Fruit fly (Drosophila melanogaster) ovary, adult (tissue): Measurements from ENCODE around the gene CG5969.
A peak's percentile ranks its signal among the peaks of the same experiment; 100 is the strongest.

Experiments used
- CG17801 ChIP-seq: fragments of 200-800 bp; optimal IDR thresholded peaks from 2 replicates; lab custom pipeline; 2019; ENCODE audit warnings: missing biosample characterization, mild to moderate bottlenecking, missing genetic modification characterization, moderate library complexity; ENCODE audit not compliant: partially characterized antibody

Gene CG5969

DNA sequence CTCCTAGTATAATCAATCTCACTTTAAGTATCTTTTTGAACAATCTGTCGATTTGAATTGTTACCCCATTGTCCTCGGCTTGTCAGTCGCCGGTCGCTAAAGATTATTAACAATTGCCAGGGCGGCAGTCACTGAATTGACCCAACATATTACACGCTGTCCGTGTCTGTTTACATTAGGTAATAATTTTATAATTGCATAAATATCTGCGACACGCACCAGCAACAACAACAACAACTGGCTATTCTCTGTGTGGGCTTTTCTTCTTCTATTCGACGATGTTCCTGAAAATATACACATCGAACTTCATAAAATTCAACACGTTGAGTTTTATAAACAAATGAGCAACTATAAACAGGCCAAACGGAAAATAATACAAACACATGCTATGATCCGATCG, 24.8 kb upstream of the CG5969 start:
- TF ChIP-seq CG17801 (GFP tag; lab: Kevin White, UChicago), result no peak

DNA sequence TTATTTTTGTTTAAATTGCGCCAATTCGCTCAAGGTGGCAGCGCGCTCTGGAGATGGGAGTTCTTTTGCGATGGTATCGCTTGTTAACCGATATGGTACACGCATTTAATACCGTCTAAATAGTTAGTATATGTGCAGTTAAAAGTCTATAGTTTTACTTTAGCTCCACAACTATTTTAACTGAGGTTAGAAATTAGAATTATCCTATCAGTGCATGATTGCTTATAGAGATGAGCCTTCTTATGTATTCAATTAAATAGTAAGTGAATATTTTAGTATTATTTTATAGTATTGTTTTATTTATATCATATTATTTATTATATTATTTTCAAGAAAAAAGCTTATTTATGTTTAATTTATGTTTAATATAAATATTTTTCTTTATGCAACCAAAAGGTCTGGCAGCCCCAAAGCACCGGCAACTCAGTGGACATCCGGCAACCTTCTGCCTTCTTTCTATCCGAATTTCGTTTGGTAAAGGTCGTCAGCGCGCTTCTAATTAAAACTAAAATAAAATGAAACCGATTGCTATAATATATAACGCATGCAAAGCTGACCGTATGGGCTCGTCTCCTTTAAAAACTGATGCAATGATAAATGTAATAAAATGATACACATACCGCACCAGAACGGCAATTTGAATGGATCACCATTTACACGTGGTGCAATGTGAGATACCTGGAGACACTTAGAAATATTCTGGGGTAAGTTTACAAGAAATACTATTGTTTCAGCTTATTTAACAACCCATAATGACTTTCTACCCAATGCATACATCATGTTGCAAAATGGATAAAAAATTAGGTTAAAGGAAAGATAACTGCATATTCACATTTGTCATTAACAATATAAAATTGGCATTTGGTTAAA, 20.5 kb upstream of the CG5969 start, which contains the start of gene CG5199:
Gene CG5199 (minus strand): TSS at position 52 of the 870 bp plus-strand sequence.
- TF ChIP-seq CG17801 (GFP tag; lab: Kevin White, UChicago), result peak; percentile 67

DNA sequence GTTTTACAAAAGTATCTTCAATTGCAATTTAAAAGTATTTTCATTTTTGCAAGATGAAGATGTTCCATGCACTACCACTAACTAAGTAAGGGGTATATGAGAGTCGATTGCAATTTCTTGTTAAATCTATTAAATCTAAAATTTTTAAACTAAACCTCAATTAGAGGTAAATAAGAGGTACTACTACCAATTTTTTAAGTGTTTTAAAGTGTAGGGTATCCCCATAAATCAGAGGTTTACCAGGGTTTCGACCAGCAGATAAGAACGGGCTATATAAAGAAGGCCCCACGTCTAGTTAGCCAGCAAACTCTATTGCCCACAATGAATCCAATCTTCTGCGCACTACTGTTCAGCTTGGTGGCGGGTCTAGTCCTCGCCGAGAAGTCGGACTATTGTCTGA, 13.2 kb upstream of the CG5969 start, which contains the start of gene mag:
Gene mag (plus strand): TSS at position 301 of the 400 bp plus-strand sequence.
- TF ChIP-seq CG17801 (GFP tag; lab: Kevin White, UChicago), result no peak

DNA sequence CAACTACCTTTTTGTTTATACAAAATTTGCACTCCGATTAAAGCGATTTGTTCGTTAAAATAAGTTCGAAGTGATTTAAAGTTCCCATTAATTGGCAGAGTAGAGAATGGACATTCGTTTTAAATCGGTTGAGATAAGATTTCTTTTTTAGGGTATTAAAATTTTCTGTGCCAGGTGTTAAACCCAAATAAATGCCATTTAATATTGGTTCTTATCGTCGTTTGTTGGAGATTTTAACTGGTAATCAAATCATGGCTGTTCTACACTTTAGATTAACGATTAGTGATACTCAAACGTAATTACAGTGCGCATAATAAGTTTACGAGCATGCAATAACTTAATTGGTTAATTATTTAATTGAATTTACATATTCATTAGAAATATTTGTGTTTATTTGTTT, 11.2 kb upstream of the CG5969 start:
- TF ChIP-seq CG17801 (GFP tag; lab: Kevin White, UChicago), result no peak

DNA sequence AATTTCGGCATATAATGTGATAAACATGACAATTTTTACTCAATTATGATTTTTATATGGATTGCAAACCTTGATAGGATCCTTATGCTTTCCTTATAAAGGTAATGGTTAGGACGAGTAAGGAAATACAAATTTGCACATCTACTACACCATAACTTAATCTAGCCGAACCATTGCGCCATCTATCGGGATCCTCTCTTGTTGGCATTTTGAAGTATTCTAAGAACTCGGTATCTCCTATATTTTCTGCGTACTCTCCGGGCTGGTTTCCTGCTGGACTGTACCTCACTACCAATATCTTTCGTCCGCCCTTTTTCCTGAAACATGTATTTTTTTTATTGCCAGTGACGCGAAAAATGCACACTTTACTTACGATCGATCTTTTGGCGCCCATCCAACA, 8.9 kb upstream of the CG5969 start, which contains the start of gene atk:
Gene atk (minus strand): TSS at position 186 of the 400 bp plus-strand sequence.
- TF ChIP-seq CG17801 (GFP tag; lab: Kevin White, UChicago), result no peak

DNA sequence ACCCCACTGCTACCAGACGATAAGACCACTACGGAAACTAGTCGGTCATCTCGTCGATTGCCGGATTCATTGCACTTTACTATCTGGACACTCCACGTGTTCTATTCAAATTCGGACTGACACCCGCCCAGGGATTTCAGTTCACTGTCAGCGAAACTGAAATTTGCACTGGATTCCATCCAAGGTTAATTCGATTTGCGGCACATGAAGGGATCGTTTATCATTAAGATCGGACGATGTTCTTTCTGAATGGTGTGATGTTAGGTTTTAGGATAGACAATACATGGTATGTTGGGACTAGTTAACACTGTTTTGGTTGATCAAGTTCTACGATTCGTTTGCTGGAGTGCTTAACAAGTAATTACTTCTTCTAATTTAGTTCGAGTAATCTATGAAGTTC, 7.6 kb upstream of the CG5969 start, which contains the start of gene CG42764:
Gene CG42764 (minus strand): TSS at position 101 of the 400 bp plus-strand sequence.
- TF ChIP-seq CG17801 (GFP tag; lab: Kevin White, UChicago), result no peak

DNA sequence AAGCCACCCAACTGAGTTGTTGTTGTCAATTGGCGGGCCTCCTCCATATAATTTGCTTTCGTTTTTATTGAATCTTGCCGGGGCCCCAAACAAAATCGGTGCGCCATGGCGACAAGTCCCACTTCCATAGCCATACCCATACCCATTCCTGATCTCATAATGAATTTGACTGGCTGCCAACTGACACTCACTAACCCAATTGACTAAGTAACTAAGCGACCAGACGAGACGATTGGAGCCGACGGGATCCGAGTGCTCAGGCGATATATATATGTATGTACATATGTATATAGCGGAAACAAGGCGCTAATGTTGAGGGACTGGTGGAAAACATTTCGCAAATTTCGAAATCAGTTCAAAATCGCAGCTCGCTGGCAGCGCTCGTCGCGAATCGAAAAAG, 7.0 kb upstream of the CG5969 start, which contains the start of gene Tdh:
Gene Tdh (plus strand): TSS at position 346 of the 400 bp plus-strand sequence.
- no peak for TF ChIP-seq CG17801 (GFP tag; lab: Kevin White, UChicago)

DNA sequence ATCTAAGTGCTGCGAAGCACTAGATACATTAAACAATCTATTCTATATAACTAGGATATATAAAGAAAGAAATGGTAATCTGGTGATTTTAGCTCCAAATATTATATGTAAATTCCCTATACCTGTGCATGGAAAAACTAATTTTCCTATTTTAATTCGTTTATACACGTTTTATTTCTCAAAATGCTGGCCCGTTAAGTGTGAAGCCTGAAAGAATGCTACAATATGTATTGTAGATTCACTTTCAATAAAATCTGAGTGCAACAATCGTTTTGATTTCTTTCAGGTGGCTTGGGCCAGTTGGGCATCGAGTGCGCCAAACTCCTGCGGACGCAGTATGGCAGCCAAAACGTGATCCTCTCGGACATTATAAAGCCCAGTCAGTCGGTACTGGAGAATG, 6.2 kb upstream of the CG5969 start:
- TF ChIP-seq CG17801 (GFP tag; lab: Kevin White, UChicago), result no peak

DNA sequence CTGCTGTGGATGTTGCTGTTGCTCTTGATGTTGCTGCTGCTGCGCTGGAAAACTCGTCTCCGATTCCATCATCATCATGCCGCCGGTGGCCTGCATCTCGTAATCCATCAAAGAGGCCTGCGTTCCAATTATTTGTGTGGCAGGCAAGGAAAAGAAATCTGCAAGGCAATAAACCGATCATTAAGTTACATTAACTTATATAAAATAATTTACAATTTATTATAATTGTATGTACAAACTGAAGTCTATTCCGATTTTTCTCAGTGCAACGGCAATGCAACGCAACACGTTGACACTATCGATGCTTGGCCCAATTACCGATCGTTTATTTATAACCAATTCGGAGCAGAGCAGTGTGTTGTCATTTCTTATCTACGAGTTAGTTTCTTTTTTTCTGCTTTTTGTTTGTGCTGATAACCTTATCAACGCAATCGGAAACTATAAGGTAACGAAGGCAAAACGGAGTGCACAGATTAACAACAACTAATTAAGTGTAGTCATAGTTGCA, 2.5 kb upstream of the CG5969 start:
- TF ChIP-seq CG17801 (GFP tag; lab: Kevin White, UChicago), result peak; percentile 2

DNA sequence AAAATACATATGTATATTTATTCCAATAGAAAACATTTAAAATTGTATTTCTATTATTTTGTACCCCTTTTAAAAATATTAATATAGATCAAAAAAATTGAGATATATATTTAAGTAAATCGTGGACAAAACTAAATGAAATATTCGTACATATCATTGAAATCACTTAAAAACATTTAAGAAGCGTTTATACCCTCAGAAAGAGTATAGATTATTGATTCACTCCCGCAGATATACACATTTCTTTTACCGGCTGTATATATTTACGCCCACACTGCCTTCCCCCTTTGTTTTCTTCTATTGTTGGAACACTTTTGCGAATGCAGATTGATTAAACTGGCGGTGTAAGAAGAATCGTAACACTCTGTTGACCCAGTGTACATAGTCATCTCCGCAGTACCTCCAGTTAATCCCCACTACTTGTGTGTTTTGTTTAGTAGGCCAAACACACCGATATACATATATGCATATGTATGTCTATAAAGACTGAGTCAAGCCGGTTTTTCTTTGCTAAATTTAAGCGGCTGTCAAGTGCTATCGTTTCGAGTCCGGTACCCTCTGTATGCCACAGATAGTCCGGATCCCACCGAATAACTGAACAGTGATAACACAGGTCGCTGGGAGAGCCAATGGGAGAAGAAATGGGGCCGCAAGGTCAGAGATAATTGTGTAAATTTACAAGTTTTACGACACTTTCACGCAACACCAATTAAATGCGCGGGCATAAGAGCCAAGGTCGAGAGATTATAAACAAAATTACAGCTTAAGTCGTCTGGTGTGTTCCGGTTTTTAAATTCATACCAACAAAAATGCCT, 1.9 kb upstream of the CG5969 start:
- no peak for TF ChIP-seq CG17801 (GFP tag; lab: Kevin White, UChicago)

DNA sequence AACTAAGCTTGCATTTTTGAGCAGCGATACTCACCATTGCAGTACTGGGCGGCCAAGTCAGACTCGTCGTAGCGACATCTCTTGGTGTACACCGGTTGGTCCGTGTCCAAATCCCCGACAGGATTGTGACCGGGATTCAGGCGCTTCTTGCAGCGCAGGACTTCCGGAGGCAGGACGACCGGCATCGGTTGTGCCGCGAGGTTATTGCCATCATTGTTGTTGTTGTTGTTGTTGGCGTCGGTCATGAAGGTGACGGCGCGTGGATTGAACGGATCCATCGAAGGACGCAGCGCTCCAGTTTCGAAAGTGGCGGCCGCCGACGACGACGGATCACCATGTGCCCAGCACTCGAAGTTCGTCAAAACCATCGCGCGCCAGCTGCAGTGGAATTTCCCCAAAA, 976 bp upstream of the CG5969 start:
- TF ChIP-seq CG17801 (GFP tag; lab: Kevin White, UChicago), result no peak

DNA sequence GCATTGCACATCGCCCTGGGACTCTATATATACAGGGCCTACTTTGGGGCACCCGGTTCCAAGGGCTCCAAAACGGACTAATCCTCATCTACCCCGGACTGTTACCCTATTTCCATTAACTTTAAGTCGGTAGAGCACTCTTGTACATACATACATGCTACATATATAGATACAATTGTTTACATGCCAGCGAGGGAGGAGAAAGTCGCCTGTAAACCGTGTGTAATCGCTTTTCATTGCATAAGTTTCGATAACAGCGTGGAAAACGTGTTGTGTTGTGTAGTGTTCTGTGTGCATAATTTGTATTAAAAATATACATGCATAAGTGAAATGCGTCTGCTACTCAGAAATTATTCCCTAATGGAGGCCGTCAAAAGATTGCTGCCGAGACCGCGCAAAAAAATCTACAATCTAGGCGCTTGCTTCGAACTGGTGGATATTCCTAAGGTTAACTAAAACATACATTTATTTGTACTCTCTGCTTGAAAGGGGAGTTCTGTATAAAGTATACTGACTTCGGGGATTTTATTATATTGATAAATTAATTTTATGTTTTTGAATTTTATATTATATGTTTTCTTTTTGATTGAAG, 710 bp downstream of the CG5969 start, which contains the start of gene isoQC:
Gene isoQC (plus strand): TSS at position 270 of the 592 bp plus-strand sequence.
- no peak for TF ChIP-seq CG17801 (GFP tag; lab: Kevin White, UChicago)

DNA sequence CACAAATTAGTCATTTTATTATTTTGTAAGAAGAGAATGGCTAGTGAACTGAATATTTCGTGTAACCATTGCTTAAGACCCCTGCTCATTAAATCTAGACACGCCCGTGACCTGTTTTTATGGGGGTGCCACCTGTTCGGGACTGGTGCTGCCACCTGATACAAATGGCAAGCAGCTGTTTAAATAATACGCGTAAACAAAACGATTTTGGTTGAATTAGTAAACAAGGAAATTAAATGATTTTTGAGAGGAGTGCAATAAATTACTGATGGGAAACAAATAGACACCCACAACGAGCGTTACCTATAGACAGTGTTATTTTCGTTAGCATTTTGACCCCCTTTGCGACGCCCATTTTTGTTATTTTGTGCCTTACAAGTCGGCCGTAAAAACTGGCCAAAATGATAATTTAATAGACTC, 1.2 kb downstream of the CG5969 start:
- peak; percentile 87 for TF ChIP-seq CG17801 (GFP tag; lab: Kevin White, UChicago)

DNA sequence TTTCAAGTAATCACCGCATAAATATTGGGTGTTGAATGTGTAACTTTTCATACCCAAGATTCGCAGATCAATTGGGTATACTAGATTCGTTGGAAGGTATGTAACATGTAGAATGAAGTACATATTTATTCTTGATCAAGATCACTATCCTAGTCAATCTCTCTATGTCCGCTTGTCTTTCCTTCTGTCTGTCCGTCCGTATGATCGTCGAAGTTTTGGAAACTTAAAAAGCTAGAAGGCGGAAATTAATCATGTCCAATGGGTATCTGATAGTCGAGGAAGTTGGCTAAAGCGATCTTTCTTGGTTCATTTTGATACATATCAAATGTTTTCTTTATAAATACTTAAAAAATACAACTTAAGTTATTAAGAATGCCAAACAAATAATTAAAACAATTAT, 14.1 kb downstream of the CG5969 start:
- no peak for TF ChIP-seq CG17801 (GFP tag; lab: Kevin White, UChicago)
